Fruit fly (Drosophila melanogaster) whole organism, embryonic: ENCODE data around the gene CG8560.
A peak's percentile ranks its signal among the peaks of the same experiment; 100 is the strongest.

Source experiments
- CG10209 ChIP-seq: fragments of 200-800 bp; sonication (Bioruptor generic); optimal IDR thresholded peaks from 3 replicates; lab custom pipeline; 2017; ENCODE audit warnings: missing biosample characterization, mild to moderate bottlenecking, missing genetic modification characterization, missing genetic modification reagents
- CG1024 ChIP-seq: fragments of 200-800 bp; sonication (Bioruptor generic); IDR thresholded peaks from 2 replicates; pipeline ENCODE4 v1.3.6; 2022; ENCODE audit warnings: missing biosample characterization, missing genetic modification characterization
- CG10462 ChIP-seq: fragments of 200-800 bp; sonication (Bioruptor generic); optimal IDR thresholded peaks from 2 replicates; lab custom pipeline; 2016; ENCODE audit warnings: missing biosample characterization, missing genetic modification characterization
- CG10654 ChIP-seq: fragments of 200-800 bp; sonication (Bioruptor generic); optimal IDR thresholded peaks from 2 replicates; lab custom pipeline; 2016; ENCODE audit warnings: missing biosample characterization, missing genetic modification characterization
- CG13624 ChIP-seq: fragments of 200-800 bp; sonication (Bioruptor generic); optimal IDR thresholded peaks from 2 replicates; lab custom pipeline; 2016; ENCODE audit warnings: missing biosample characterization, missing genetic modification characterization
- CG14965 ChIP-seq: fragments of 200-800 bp; sonication (Bioruptor generic); optimal IDR thresholded peaks from 2 replicates; lab custom pipeline; 2016; ENCODE audit warnings: missing biosample characterization, missing genetic modification characterization, borderline replicate concordance
- CG17829 ChIP-seq: fragments of 200-800 bp; optimal IDR thresholded peaks from 2 replicates; lab custom pipeline; 2019; ENCODE audit warnings: missing biosample characterization, mild to moderate bottlenecking, missing genetic modification characterization, moderate library complexity
- CG18764 ChIP-seq: fragments of 200-800 bp; sonication (Bioruptor generic); optimal IDR thresholded peaks from 3 replicates; lab custom pipeline; 2016; ENCODE audit warnings: missing biosample characterization, missing genetic modification characterization
- CG2129 ChIP-seq: fragments of 200-800 bp; sonication (Bioruptor generic); IDR thresholded peaks from 2 replicates; pipeline ENCODE4 v1.3.6; 2022; ENCODE audit warnings: missing biosample characterization, missing genetic modification characterization; ENCODE audit not compliant: partially characterized antibody
- CG31224 ChIP-seq: fragments of 200-800 bp; sonication (Bioruptor generic); IDR thresholded peaks from 2 replicates; pipeline ENCODE4 v1.3.6; 2022; ENCODE audit warnings: missing biosample characterization, missing genetic modification characterization
- CG3163 ChIP-seq: fragments of 200-800 bp; sonication (Bioruptor generic); optimal IDR thresholded peaks from 3 replicates; lab custom pipeline; 2016; ENCODE audit warnings: missing biosample characterization, missing genetic modification characterization
- CG32772 ChIP-seq: fragments of 200-800 bp; sonication (Bioruptor generic); IDR thresholded peaks from 2 replicates; pipeline ENCODE4 v1.3.6; 2022; ENCODE audit warnings: missing biosample characterization, missing genetic modification characterization
- CG3281 ChIP-seq: fragments of 200-800 bp; sonication (Bioruptor generic); optimal IDR thresholded peaks from 3 replicates; lab custom pipeline; 2017; ENCODE audit warnings: missing biosample characterization, mild to moderate bottlenecking, missing genetic modification characterization
- CG33213 ChIP-seq: fragments of 200-800 bp; sonication (Bioruptor generic); optimal IDR thresholded peaks from 3 replicates; lab custom pipeline; 2016; ENCODE audit warnings: missing biosample characterization, missing genetic modification characterization
- CG3847 ChIP-seq: fragments of 200-800 bp; sonication (Bioruptor generic); IDR thresholded peaks from 2 replicates; pipeline ENCODE4 v1.3.6; 2022; ENCODE audit warnings: missing biosample characterization, missing genetic modification characterization
- CG4328 ChIP-seq: fragments of 200-800 bp; sonication (Bioruptor generic); optimal IDR thresholded peaks from 3 replicates; lab custom pipeline; 2017; ENCODE audit warnings: missing biosample characterization, missing genetic modification reagents, missing genetic modification characterization
- CG5180 ChIP-seq: fragments of 200-800 bp; sonication (Bioruptor generic); optimal IDR thresholded peaks from 3 replicates; lab custom pipeline; 2017; ENCODE audit warnings: missing biosample characterization, missing genetic modification characterization, mild to moderate bottlenecking, moderate library complexity, missing genetic modification reagents
- CG7271 ChIP-seq: fragments of 200-800 bp; sonication (Bioruptor generic); optimal IDR thresholded peaks from 2 replicates; lab custom pipeline; 2018; ENCODE audit warnings: missing biosample characterization, mild to moderate bottlenecking, missing genetic modification characterization, moderate library complexity
- CHES-1-like ChIP-seq: fragments of 200-800 bp; sonication (Bioruptor generic); optimal IDR thresholded peaks from 2 replicates; lab custom pipeline; 2016; ENCODE audit warnings: missing biosample characterization, missing genetic modification characterization
- CTCF ChIP-seq: fragments of 200-800 bp; sonication (Bioruptor generic); optimal IDR thresholded peaks from 2 replicates; lab custom pipeline; 2017; ENCODE audit warnings: missing biosample characterization, mild to moderate bottlenecking, missing genetic modification characterization, moderate library complexity
- Dbx ChIP-seq: fragments of 200-800 bp; sonication (Bioruptor generic); IDR thresholded peaks from 3 replicates; pipeline ENCODE4 v1.3.6; 2022; ENCODE audit warnings: missing biosample characterization, missing genetic modification characterization
- Doc2 ChIP-seq: fragments of 200-800 bp; sonication (Bioruptor generic); IDR thresholded peaks from 2 replicates; pipeline ENCODE4 v1.3.6; 2022; ENCODE audit warnings: missing biosample characterization, missing genetic modification characterization
- Doc3 ChIP-seq: fragments of 200-800 bp; sonication (Bioruptor generic); IDR thresholded peaks from 3 replicates; pipeline ENCODE4 v1.3.6; 2022; ENCODE audit warnings: missing biosample characterization, missing genetic modification characterization; ENCODE audit not compliant: partially characterized antibody
- ERR ChIP-seq: fragments of 200-800 bp; sonication (Bioruptor generic); optimal IDR thresholded peaks from 2 replicates; lab custom pipeline; 2016; ENCODE audit warnings: missing biosample characterization, missing genetic modification characterization
- Hr39 ChIP-seq: fragments of >200 bp; optimal IDR thresholded peaks from 2 replicates; lab custom pipeline; 2017
- Hr51 ChIP-seq, 2 experiments: fragments of 200-800 bp; sonication (Bioruptor generic); optimal IDR thresholded peaks; 2 replicates in 1 of 2; 3 replicates in 1 of 2; lab custom pipeline; 2016 to 2018; ENCODE audit warnings: missing biosample characterization in 2 of 2, missing genetic modification characterization in 2 of 2, mild to moderate bottlenecking in 1 of 2, moderate library complexity in 1 of 2
- Hsf ChIP-seq: fragments of 200-800 bp; sonication (Bioruptor generic); optimal IDR thresholded peaks from 3 replicates; lab custom pipeline; 2016; ENCODE audit warnings: missing biosample characterization, missing genetic modification characterization
- Kr ChIP-seq: fragments of 200-800 bp; sonication (Bioruptor generic); optimal IDR thresholded peaks from 2 replicates; lab custom pipeline; 2017; ENCODE audit warnings: missing biosample characterization, mild to moderate bottlenecking, missing genetic modification characterization
- Lhr ChIP-seq: fragments of 200-800 bp; sonication (Bioruptor generic); optimal IDR thresholded peaks from 3 replicates; lab custom pipeline; 2017; ENCODE audit warnings: mild to moderate bottlenecking, missing biosample characterization, missing genetic modification reagents, missing genetic modification characterization
- NC2α ChIP-seq: fragments of 200-800 bp; sonication (Bioruptor generic); optimal IDR thresholded peaks from 2 replicates; lab custom pipeline; 2016; ENCODE audit warnings: missing biosample characterization, missing genetic modification characterization
- Nf-YB ChIP-seq: fragments of 200-800 bp; sonication (Bioruptor generic); optimal IDR thresholded peaks from 3 replicates; lab custom pipeline; 2019; ENCODE audit warnings: missing biosample characterization, mild to moderate bottlenecking, missing genetic modification characterization, moderate library complexity
- Oli ChIP-seq: fragments of 200-800 bp; sonication (Bioruptor generic); optimal IDR thresholded peaks from 2 replicates; lab custom pipeline; 2018; ENCODE audit warnings: missing biosample characterization, mild to moderate bottlenecking, missing genetic modification characterization, moderate library complexity
- Sox102F ChIP-seq: fragments of 200-800 bp; sonication (Bioruptor generic); optimal IDR thresholded peaks from 2 replicates; lab custom pipeline; 2018; ENCODE audit warnings: missing biosample characterization, mild to moderate bottlenecking, missing genetic modification characterization, moderate library complexity
- Sry-β ChIP-seq: fragments of 200-800 bp; sonication (Bioruptor generic); optimal IDR thresholded peaks from 2 replicates; lab custom pipeline; 2018; ENCODE audit warnings: missing biosample characterization, mild to moderate bottlenecking, missing genetic modification characterization, moderate library complexity
- Ssrp ChIP-seq: fragments of 200-800 bp; sonication (Bioruptor generic); optimal IDR thresholded peaks from 2 replicates; lab custom pipeline; 2018; ENCODE audit warnings: missing biosample characterization, mild to moderate bottlenecking, missing genetic modification characterization, moderate library complexity
- Taf1 ChIP-seq: fragments of 200-800 bp; sonication (Bioruptor generic); IDR thresholded peaks from 2 replicates; pipeline ENCODE4 v1.3.6; 2022; ENCODE audit warnings: missing biosample characterization, missing genetic modification characterization
- bab2 ChIP-seq: fragments of 200-800 bp; sonication (Bioruptor generic); optimal IDR thresholded peaks from 2 replicates; lab custom pipeline; 2016; ENCODE audit warnings: missing biosample characterization, missing genetic modification characterization
- danr ChIP-seq: fragments of 200-800 bp; sonication (Bioruptor generic); IDR thresholded peaks from 2 replicates; pipeline ENCODE4 v1.3.6; 2022; ENCODE audit warnings: missing biosample characterization, missing genetic modification characterization
- dmrt99B ChIP-seq: fragments of 200-800 bp; sonication (Bioruptor generic); optimal IDR thresholded peaks from 2 replicates; lab custom pipeline; 2018; ENCODE audit warnings: missing biosample characterization, mild to moderate bottlenecking, missing genetic modification characterization, moderate library complexity
- fru ChIP-seq: fragments of >200 bp; optimal IDR thresholded peaks from 2 replicates; lab custom pipeline; 2017
- grau ChIP-seq: fragments of 200-800 bp; optimal IDR thresholded peaks from 3 replicates; lab custom pipeline; 2019; ENCODE audit warnings: missing biosample characterization, mild to moderate bottlenecking, missing genetic modification characterization, moderate library complexity
- her ChIP-seq: fragments of 200-800 bp; sonication (Bioruptor generic); optimal IDR thresholded peaks from 2 replicates; lab custom pipeline; 2016; ENCODE audit warnings: missing biosample characterization, missing genetic modification characterization
- lola ChIP-seq, 3 experiments: fragments of >200 bp in 2 of 3; fragments of 200-800 bp in 1 of 3; sonication (Bioruptor generic) in 1 of 3; optimal IDR thresholded peaks; 2 replicates each; lab custom pipeline; 2017 to 2019; ENCODE audit warnings: missing biosample characterization in 3 of 3, missing genetic modification characterization in 3 of 3, mild to moderate bottlenecking in 1 of 3, moderate library complexity in 1 of 3
- pita ChIP-seq: fragments of 200-800 bp; sonication (Bioruptor generic); optimal IDR thresholded peaks from 2 replicates; lab custom pipeline; 2017; ENCODE audit warnings: missing biosample characterization, mild to moderate bottlenecking, missing genetic modification characterization
- sd ChIP-seq: fragments of 200-800 bp; sonication (Bioruptor generic); optimal IDR thresholded peaks from 3 replicates; lab custom pipeline; 2018; ENCODE audit warnings: missing biosample characterization, mild to moderate bottlenecking, missing genetic modification characterization, moderate library complexity
- sens ChIP-seq: fragments of 200-800 bp; sonication (Bioruptor generic); peaks from one replicate; lab custom pipeline; 2016; ENCODE audit warnings: missing biosample characterization, missing genetic modification characterization
- shn ChIP-seq: fragments of 200-800 bp; sonication (Bioruptor generic); optimal IDR thresholded peaks from 3 replicates; lab custom pipeline; 2016; ENCODE audit warnings: missing biosample characterization, missing genetic modification characterization
- unpg ChIP-seq: fragments of 200-800 bp; sonication (Bioruptor generic); optimal IDR thresholded peaks from 3 replicates; lab custom pipeline; 2018; ENCODE audit warnings: missing biosample characterization, mild to moderate bottlenecking, missing genetic modification characterization, moderate library complexity
- zen2 ChIP-seq: fragments of 200-800 bp; sonication (Bioruptor generic); IDR thresholded peaks from 3 replicates; pipeline ENCODE4 v1.3.6; 2022; ENCODE audit warnings: missing biosample characterization, missing genetic modification characterization; ENCODE audit not compliant: partially characterized antibody

The CG8560 gene

DNA sequence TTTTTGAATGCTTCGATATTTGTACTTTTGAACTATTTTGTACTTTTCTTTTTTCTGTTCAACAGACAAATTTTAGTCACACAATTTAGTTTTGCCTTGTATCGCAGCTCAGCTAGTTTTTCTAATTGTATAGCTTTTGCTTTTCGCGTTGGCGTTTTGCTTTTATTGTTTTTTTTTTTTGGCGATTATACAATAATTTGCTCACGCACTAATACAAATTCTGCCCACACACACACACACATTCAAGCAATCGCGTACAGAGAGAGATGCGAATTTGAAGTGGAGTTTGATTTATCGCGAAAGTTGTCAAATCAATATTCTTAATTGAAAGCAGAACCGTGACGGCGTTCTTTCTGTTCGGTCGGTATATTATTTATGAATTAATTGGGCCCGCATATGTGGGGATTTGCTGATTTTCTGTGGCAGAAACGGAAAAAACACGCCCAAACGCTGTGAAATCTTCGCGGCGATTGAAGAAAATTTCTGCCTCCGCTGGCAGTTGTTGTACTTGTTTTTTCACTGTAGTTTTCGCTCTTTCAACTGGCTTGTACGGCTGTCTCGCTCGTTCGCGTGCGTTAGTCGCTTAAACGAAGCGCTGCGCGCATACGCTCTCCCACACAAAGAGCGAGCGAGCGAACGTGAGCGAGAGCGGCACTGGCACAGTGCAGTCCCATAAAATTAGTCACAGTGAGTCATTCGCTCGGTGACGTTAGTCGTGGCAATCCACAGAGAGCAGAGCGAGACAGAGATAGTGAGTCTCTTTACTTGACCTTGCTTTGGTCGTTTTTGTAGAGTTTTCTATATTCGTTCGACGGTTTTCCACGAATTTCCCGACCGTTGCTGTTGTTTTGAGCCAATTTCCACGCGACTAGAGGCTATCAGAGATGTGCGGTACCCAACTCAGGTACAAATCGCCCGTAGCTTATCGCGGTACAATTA lies 31.0 kb upstream of the CG8560 start, which contains the start of gene Rac2 (continued):
- TF ChIP-seq CG3281 (GFP tag; lab: Kevin White, UChicago) (peak; percentile 47), CG10209 (GFP tag; lab: Kevin White, UChicago) (no peak), Doc2 (GFP tag; lab: Robert Waterston, UW) (no peak), CHES-1-like (GFP tag; lab: Kevin White, UChicago) (peak; percentile 14), CG17829 (peak; percentile 15), CG4328 (no peak), CG10462 (GFP tag; lab: Kevin White, UChicago) (no peak), her (GFP tag; lab: Kevin White, UChicago) (peak; percentile 24), Hsf (GFP tag; lab: Kevin White, UChicago) (peak; percentile 22), zen2 (GFP tag; lab: Robert Waterston, UW) (0 out of 3 replicates have a peak, but pooled peaks have one; percentile 41), danr (GFP tag; lab: Robert Waterston, UW) (no peak), CG31224 (GFP tag; lab: Robert Waterston, UW) (0 out of 2 replicates have a peak, but pooled peaks have one; percentile 13), Hr39 (lab: Kevin White, UChicago) (no peak), CG1024 (GFP tag; lab: Robert Waterston, UW) (no peak), dmrt99B (tag; lab: Kevin White, UChicago) (peak; percentile 5), Sox102F (GFP tag; lab: Kevin White, UChicago) (no peak), CTCF (no peak), Taf1 (GFP tag; lab: Robert Waterston, UW) (no peak), Nf-YB (GFP tag; lab: Kevin White, UChicago) (peak; percentile 14), CG7271 (tag; lab: Kevin White, UChicago) (no peak), NC2α (no peak), Lhr (GFP tag; lab: Kevin White, UChicago) (no peak), CG13624 (no peak), CG14965 (GFP tag; lab: Kevin White, UChicago) (no peak), pita (GFP tag; lab: Kevin White, UChicago) (no peak), grau (tag; lab: Kevin White, UChicago) (peak; percentile 90), fru (lab: Kevin White, UChicago) (no peak), Sry-β (GFP tag; lab: Kevin White, UChicago) (peak; percentile 86), CG2129 (no peak), CG33213 (no peak), CG10654 (GFP tag; lab: Kevin White, UChicago) (no peak), CG18764 (no peak), shn (GFP tag; lab: Kevin White, UChicago) (peak; percentile 85), Dbx (peak; percentile 53; the same call in 1 of the 3 replicates), bab2 (GFP tag; lab: Kevin White, UChicago) (no peak), Oli (tag; lab: Kevin White, UChicago) (no peak), lola (GFP tag; optimal IDR thresholded peaks at IDR 0.05; lab: Kevin White, UChicago) (no peak), sd (peak; percentile 63), ERR (GFP tag; lab: Kevin White, UChicago) (peak; percentile 46), CG3163 (GFP tag; lab: Kevin White, UChicago) (peak; percentile 89), Ssrp (tag; lab: Kevin White, UChicago) (no peak), unpg (GFP tag; lab: Kevin White, UChicago) (no peak), Doc3 (GFP tag; lab: Robert Waterston, UW) (no peak), CG3847 (GFP tag; lab: Robert Waterston, UW) (peak; percentile 26; the same call in 1 of the 2 replicates), Kr (GFP tag; lab: Kevin White, UChicago) (no peak), Hr51 (GFP tag; optimal IDR thresholded peaks at IDR 0.05; lab: Kevin White, UChicago) (no peak), sens (GFP tag; lab: Kevin White, UChicago) (peak; percentile 86), CG32772 (GFP tag; lab: Robert Waterston, UW) (peak; percentile 39; the same call in 1 of the 2 replicates), CG5180 (GFP tag; lab: Kevin White, UChicago) (no peak)
